Worm (Caenorhabditis elegans): ENCODE results near the gene frpr-6.

The frpr-6 gene

DNA sequence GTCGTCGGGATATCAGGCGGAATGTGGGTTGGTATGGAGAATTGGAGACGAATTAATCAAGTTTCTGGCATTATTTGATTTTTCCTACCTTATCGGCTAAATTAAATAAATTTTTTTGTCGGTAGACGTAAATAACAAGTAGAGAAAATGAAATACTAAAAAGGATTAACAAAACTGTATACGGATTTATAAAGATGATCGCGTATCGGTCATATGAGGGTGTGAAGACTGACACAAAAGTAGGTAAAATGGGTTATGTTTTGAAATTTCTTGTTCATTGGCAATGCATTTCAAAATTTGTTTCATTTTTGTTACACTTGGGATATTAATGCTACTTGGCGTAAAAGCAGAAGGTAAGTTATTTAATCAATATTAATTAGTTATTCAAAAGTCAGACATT lies 41.5 kb downstream of the frpr-6 start, which contains the start of the genes C25E10.16 and C25E10.13:
TSS of gene C25E10.16 (minus strand) at position 101 of the 400 bp plus-strand sequence.
TSS of gene C25E10.13 (plus strand) at position 256 of the 400 bp plus-strand sequence.
- TF ChIP-seq C17E4.6 (GFP tag; IDR thresholded peaks at IDR 0.05) (no peak), T26A5.8 (tag; optimal IDR thresholded peaks at IDR 0.05) (no peak), unc-62 (GFP tag; optimal IDR thresholded peaks at IDR 0.05) (no peak), hrde-1 (tag; optimal IDR thresholded peaks at IDR 0.05; ENCODE audit: borderline replicate concordance) (no peak), xnd-1 (tag; optimal IDR thresholded peaks at IDR 0.05) (no peak), C06A6.2 (GFP tag; conservative IDR thresholded peaks at IDR 0.05) (no peak), Y79H2A.3 (GFP tag; conservative IDR thresholded peaks at IDR 0.05) (no peak), mes-4 (tag; optimal IDR thresholded peaks at IDR 0.05) (no peak), F39B2.1 (GFP tag; IDR thresholded peaks at IDR 0.05) (no peak), pbrm-1 (GFP tag; IDR thresholded peaks at IDR 0.05) (no peak)

DNA sequence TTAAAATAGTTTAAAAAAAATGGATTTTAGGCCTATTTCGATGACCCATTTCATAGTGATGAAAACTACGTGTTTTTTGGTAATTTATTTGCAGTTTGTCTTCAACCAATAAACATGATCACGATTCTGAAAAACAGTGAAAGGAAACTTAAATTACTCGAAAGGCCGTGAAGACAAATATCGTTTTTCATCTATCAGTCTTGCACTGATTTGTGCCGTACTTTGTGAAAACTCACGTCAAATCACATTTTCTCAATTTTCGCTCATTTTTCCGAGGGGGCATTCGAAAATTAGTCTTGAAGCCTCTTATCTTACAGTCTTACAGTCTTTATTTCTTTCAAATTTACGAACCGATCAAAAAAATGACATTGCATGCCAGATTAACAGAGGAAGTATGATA lies 42.3 kb downstream of the frpr-6 start, which contains the start of gene C25E10.11:
TSS of gene C25E10.11 (minus strand) at position 101 of the 400 bp plus-strand sequence.
- TF ChIP-seq madf-10 (tag; optimal IDR thresholded peaks at IDR 0.05) (no peak), F10E7.11 (tag; optimal IDR thresholded peaks at IDR 0.05) (no peak), unc-62 (GFP tag; optimal IDR thresholded peaks at IDR 0.05) (no peak), cebp-2 (GFP tag; IDR thresholded peaks at IDR 0.05) (no peak), mcd-1 (GFP tag; IDR thresholded peaks at IDR 0.05) (no peak), ceh-40 (GFP tag; IDR thresholded peaks at IDR 0.05) (no peak), atf-7 (tag; optimal IDR thresholded peaks at IDR 0.05) (no peak), snpc-1.3 (tag; optimal IDR thresholded peaks at IDR 0.05; ENCODE audit: insufficient read depth) (no peak), Y67H2A.10 (GFP tag; conservative IDR thresholded peaks at IDR 0.05) (no peak), zfh-2 (GFP tag; conservative IDR thresholded peaks at IDR 0.05) (no peak), efl-1 (GFP tag; optimal IDR thresholded peaks at IDR 0.05) (no peak)

DNA sequence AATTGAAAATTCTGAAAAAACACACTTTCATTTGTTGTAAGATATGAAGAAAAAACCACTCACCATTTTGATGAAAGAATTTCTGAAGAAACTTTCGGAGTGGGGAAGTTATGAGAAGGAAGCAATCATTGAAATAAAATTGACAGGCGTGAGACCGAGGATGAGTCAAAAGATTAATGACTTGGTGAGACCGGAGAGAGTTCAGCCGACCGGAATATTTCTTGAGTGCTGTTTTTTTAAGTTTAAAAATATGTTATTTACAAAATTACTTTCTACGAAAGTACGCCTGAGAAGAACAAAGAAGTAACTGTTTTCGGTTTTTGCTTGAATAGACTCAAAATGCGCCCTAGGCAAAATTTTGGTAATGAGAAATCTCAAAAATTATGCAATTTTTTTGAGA lies 44.7 kb downstream of the frpr-6 start, which contains the start of gene C25E10.10:
TSS of gene C25E10.10 (minus strand) at position 101 of the 400 bp plus-strand sequence.
- TF ChIP-seq nhr-120 (GFP tag; IDR thresholded peaks at IDR 0.05) (no peak), bed-1 (GFP tag; IDR thresholded peaks at IDR 0.05) (no peak), hlh-12 (tag; optimal IDR thresholded peaks at IDR 0.05) (no peak), ceh-100 (GFP tag; IDR thresholded peaks at IDR 0.05) (no peak), T26A5.8 (tag; optimal IDR thresholded peaks at IDR 0.05) (no peak), him-1 (tag; optimal IDR thresholded peaks at IDR 0.05) (no peak), atf-7 (tag; optimal IDR thresholded peaks at IDR 0.05) (no peak), ama-1 (optimal IDR thresholded peaks at IDR 0.05) (no peak), ama-1 (GFP tag; optimal IDR thresholded peaks at IDR 0.05) (no peak), D2030.7 (GFP tag; IDR thresholded peaks at IDR 0.05) (no peak)

DNA sequence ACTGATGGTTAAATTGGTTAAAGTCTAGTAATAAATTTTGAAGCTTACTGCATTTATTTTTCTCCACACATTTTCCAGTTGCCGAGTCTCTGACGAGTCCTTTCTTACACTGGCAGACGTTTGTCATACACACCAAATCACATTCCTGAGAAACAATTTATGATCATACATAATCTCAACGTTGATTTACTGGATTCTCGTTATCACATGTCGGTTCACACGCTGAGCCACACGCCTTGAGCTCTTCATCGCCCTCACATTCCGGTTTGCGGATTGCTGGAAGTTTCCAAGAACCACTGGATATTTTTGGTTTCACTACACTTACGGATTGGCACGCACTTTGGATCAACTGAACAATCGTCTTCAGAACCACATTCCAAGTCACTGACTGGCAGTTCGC lies 45.3 kb downstream of the frpr-6 start:
- TF ChIP-seq F22D6.2 (tag; optimal IDR thresholded peaks at IDR 0.05) (no peak), rpc-1 (optimal IDR thresholded peaks at IDR 0.05) (no peak), rpc-1 (tag; optimal IDR thresholded peaks at IDR 0.05) (no peak)

DNA sequence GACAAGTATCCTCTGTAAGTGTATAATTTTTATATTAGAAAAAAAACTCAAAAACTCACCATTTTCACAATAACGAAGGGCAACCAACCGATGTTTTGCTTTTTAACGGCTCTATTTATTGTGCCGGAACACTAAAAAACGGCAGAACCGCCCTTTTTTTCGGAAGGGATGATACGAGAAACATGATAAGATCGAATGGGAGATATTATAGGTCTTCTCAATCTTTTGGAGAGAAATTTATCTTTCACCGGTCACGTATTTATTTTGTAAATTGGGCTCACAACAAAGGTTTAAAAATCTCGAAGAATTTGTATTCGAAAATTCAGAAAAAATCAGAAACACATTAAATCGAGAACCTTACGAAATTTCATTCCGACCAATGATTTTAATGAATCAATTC lies 46.2 kb downstream of the frpr-6 start, which contains the start of gene swm-1:
TSS of gene swm-1 (minus strand) at position 101 of the 400 bp plus-strand sequence.
- no peak for TF ChIP-seq aptf-3 (GFP tag; IDR thresholded peaks at IDR 0.05)
- TF ChIP-seq ztf-22 (GFP tag; optimal IDR thresholded peaks at IDR 0.05): no peak
- TF ChIP-seq attf-5 (GFP tag; optimal IDR thresholded peaks at IDR 0.05): no peak
- TF ChIP-seq zim-3 (tag; optimal IDR thresholded peaks at IDR 0.05): no peak
- no peak for TF ChIP-seq unc-62 (GFP tag; optimal IDR thresholded peaks at IDR 0.05)
- no peak for TF ChIP-seq lin-35 (GFP tag; optimal IDR thresholded peaks at IDR 0.05)
- TF ChIP-seq lin-54 (GFP tag; optimal IDR thresholded peaks at IDR 0.05): no peak
- no peak for TF ChIP-seq Y79H2A.3 (GFP tag; conservative IDR thresholded peaks at IDR 0.05)
